Fruit fly (Drosophila melanogaster) Kc167 (cell line): ENCODE results near the gene Traf-like.

Source experiments
- Myc ChIP-seq: fragments of >200 bp; optimal IDR thresholded peaks from 2 replicates; lab custom pipeline; 2017; ENCODE audit warnings: missing external identifiers
- Sin3A ChIP-seq: fragments of >200 bp; optimal IDR thresholded peaks from 2 replicates; lab custom pipeline; 2018; ENCODE audit warnings: missing external identifiers
- insv ChIP-seq: fragments of >200 bp; optimal IDR thresholded peaks from 3 replicates; lab custom pipeline; 2018; ENCODE audit warnings: missing external identifiers
- psq ChIP-seq: fragments of >200 bp; optimal IDR thresholded peaks from 2 replicates; lab custom pipeline; 2017; ENCODE audit warnings: missing external identifiers
- ttk ChIP-seq: sonication (Bioruptor generic); optimal IDR thresholded peaks from 2 replicates; lab custom pipeline; 2017; ENCODE audit warnings: missing external identifiers

DNA sequence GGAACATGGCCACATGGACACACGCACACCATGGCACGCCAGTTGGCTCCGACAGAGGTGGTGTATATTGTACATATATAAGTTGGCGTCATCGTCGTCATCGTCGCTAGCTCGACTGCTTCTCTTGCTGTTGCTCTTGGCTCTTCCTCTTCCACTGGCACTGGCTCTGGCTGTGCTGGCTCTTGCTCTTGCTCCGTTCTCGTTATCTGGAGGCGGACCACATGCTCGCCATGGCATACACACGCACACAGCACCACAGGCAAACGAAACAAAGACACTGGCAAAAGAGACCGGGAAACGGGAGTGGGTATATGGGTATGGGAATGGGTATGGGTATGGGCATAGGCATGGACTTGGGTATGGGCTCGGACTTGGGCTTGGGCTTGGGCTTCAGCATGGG, 10.3 kb downstream of the Traf-like start:
- TF ChIP-seq insv (lab: Kevin White, UChicago) (no peak), psq (no peak), Myc (lab: Kevin White, UChicago) (no peak), Sin3A (lab: Kevin White, UChicago) (no peak), ttk (lab: Kevin White, UChicago) (peak; percentile 52)
